Worm (Caenorhabditis elegans) whole organism, young adult: ENCODE results near the gene sbt-1.

Experiments
- C17E4.6 ChIP-seq: fragments of 200-800 bp; sonication (Bioruptor generic); IDR thresholded peaks from 2 replicates; pipeline ENCODE4 v1.3.6; 2022; ENCODE audit warnings: missing genetic modification reagents, missing genetic modification characterization, missing compliant biosample characterization
- D2030.7 ChIP-seq: fragments of 200-800 bp; sonication (Bioruptor generic); IDR thresholded peaks from 2 replicates; pipeline ENCODE4 v1.3.6; 2022; ENCODE audit warnings: missing genetic modification reagents, missing genetic modification characterization, missing compliant biosample characterization
- F33H1.4 ChIP-seq: fragments of 200-800 bp; sonication (Bioruptor generic); IDR thresholded peaks from 2 replicates; pipeline ENCODE4 v1.3.6; 2022; ENCODE audit warnings: missing genetic modification reagents, missing genetic modification characterization, missing compliant biosample characterization
- F52B5.7 ChIP-seq: sonication (generic microtip); optimal IDR thresholded peaks from 2 replicates; lab custom pipeline; 2016; ENCODE audit warnings: mild to moderate bottlenecking, missing genetic modification characterization, missing compliant biosample characterization
- F57A8.1 ChIP-seq: fragments of 200-800 bp; sonication (Bioruptor generic); optimal IDR thresholded peaks from 2 replicates; lab custom pipeline; 2018; ENCODE audit warnings: mild to moderate bottlenecking, missing genetic modification characterization, moderate library complexity, missing compliant biosample characterization
- K11D2.4 ChIP-seq: fragments of 200-800 bp; sonication (Bioruptor generic); IDR thresholded peaks from 2 replicates; pipeline ENCODE4 v1.3.6; 2022; ENCODE audit warnings: missing genetic modification reagents, missing genetic modification characterization, missing compliant biosample characterization
- T07F8.4 ChIP-seq: sonication (generic microtip); optimal IDR thresholded peaks from 2 replicates; lab custom pipeline; 2016; ENCODE audit warnings: mild to moderate bottlenecking, missing genetic modification characterization, moderate library complexity, missing compliant biosample characterization
- T26A5.8 ChIP-seq: sonication (generic microtip); optimal IDR thresholded peaks from 2 replicates; lab custom pipeline; 2016; ENCODE audit warnings: missing genetic modification characterization, missing compliant biosample characterization
- ZK185.1 ChIP-seq: sonication (generic microtip); optimal IDR thresholded peaks from 2 replicates; lab custom pipeline; 2016; ENCODE audit warnings: mild to moderate bottlenecking, missing genetic modification characterization, missing compliant biosample characterization; ENCODE audit not compliant: poor library complexity, severe bottlenecking
- aptf-2 ChIP-seq: fragments of 200-800 bp; sonication (Bioruptor generic); conservative IDR thresholded peaks from 2 replicates; pipeline ENCODE4 v1.3.6; 2022; ENCODE audit warnings: missing genetic modification reagents, missing genetic modification characterization, missing compliant biosample characterization
- attf-6 ChIP-seq: fragments of 200-800 bp; sonication (Bioruptor generic); IDR thresholded peaks from 2 replicates; pipeline ENCODE4 v1.3.6; 2022; ENCODE audit warnings: missing genetic modification reagents, missing genetic modification characterization, missing compliant biosample characterization
- ceh-100 ChIP-seq: fragments of 200-800 bp; sonication (Bioruptor generic); IDR thresholded peaks from 2 replicates; pipeline ENCODE4 v1.3.6; 2022; ENCODE audit warnings: missing genetic modification reagents, missing genetic modification characterization, missing compliant biosample characterization
- ceh-79 ChIP-seq: sonication (generic microtip); optimal IDR thresholded peaks from 2 replicates; lab custom pipeline; 2017; ENCODE audit warnings: mild to moderate bottlenecking, missing genetic modification characterization, missing compliant biosample characterization
- egl-44 ChIP-seq: fragments of 200-800 bp; sonication (Bioruptor generic); IDR thresholded peaks from 2 replicates; pipeline ENCODE4 v1.3.6; 2022; ENCODE audit warnings: missing genetic modification reagents, missing genetic modification characterization, missing compliant biosample characterization
- hmg-1.2 ChIP-seq: fragments of 200-800 bp; sonication (Bioruptor generic); IDR thresholded peaks from 2 replicates; pipeline ENCODE4 v1.3.6; 2022; ENCODE audit warnings: missing genetic modification reagents, missing genetic modification characterization, missing compliant biosample characterization
- lag-1 ChIP-seq: fragments of 200-800 bp; sonication (Bioruptor generic); IDR thresholded peaks from 2 replicates; pipeline ENCODE4 v1.3.6; 2022; ENCODE audit warnings: missing genetic modification reagents, missing genetic modification characterization, missing compliant biosample characterization
- let-526 ChIP-seq: fragments of 200-800 bp; sonication (Bioruptor generic); IDR thresholded peaks from 2 replicates; pipeline ENCODE4 v1.3.6; 2022; ENCODE audit warnings: missing genetic modification reagents, missing genetic modification characterization, missing compliant biosample characterization
- let-607 ChIP-seq, 2 experiments: fragments of 200-800 bp in 1 of 2; sonication (Bioruptor generic) in 1 of 2; sonication (generic microtip) in 1 of 2; optimal IDR thresholded peaks; 2 replicates each; lab custom pipeline; 2016 to 2018; ENCODE audit warnings: mild to moderate bottlenecking in 2 of 2, missing compliant biosample characterization in 2 of 2, missing genetic modification characterization in 2 of 2, moderate library complexity in 2 of 2, missing genotype in 1 of 2
- lin-54 ChIP-seq: fragments of 200-800 bp; sonication (Bioruptor generic); optimal IDR thresholded peaks from 2 replicates; lab custom pipeline; 2018; ENCODE audit warnings: mild to moderate bottlenecking, missing genetic modification characterization, missing compliant biosample characterization
- madf-10 ChIP-seq: sonication (generic microtip); optimal IDR thresholded peaks from 2 replicates; lab custom pipeline; 2016; ENCODE audit warnings: mild to moderate bottlenecking, missing genetic modification characterization, missing compliant biosample characterization
- mel-28 ChIP-seq: sonication (generic microtip); optimal IDR thresholded peaks from 2 replicates; lab custom pipeline; 2016; ENCODE audit warnings: borderline replicate concordance, mild to moderate bottlenecking, missing genetic modification characterization, missing compliant biosample characterization
- nfya-2 ChIP-seq: fragments of 200-800 bp; sonication (Bioruptor generic); IDR thresholded peaks from 2 replicates; pipeline ENCODE4 v1.3.6; 2022; ENCODE audit warnings: missing genetic modification reagents, missing genetic modification characterization, missing compliant biosample characterization
- nhr-179 ChIP-seq: sonication (generic microtip); optimal IDR thresholded peaks from 2 replicates; lab custom pipeline; 2016; ENCODE audit warnings: mild to moderate bottlenecking, missing genetic modification characterization, missing compliant biosample characterization
- nhr-80 ChIP-seq: sonication (generic microtip); optimal IDR thresholded peaks from 2 replicates; lab custom pipeline; 2016; ENCODE audit warnings: missing genetic modification characterization, missing compliant biosample characterization
- nhr-90 ChIP-seq: sonication (generic microtip); optimal IDR thresholded peaks from 2 replicates; lab custom pipeline; 2016; ENCODE audit warnings: missing genotype, mild to moderate bottlenecking, missing genetic modification characterization, missing compliant biosample characterization
- pha-4 ChIP-seq: fragments of 150-350 bp; sonication (generic microtip); optimal IDR thresholded peaks from 2 replicates; lab custom pipeline; 2014; ENCODE audit warnings: missing biosample characterization, missing genetic modification reagents, missing genetic modification characterization
- rec-8 ChIP-seq, 2 experiments: sonication (generic microtip); optimal IDR thresholded peaks; 2 replicates each; lab custom pipeline; 2016; ENCODE audit warnings: mild to moderate bottlenecking in 2 of 2, missing genetic modification characterization in 2 of 2, missing genetic modification reagents in 2 of 2, missing genotype in 2 of 2, missing biosample characterization in 1 of 2, missing compliant biosample characterization in 1 of 2, moderate library complexity in 1 of 2
- repo-1 ChIP-seq: sonication (generic microtip); optimal IDR thresholded peaks from 2 replicates; lab custom pipeline; 2017; ENCODE audit warnings: mild to moderate bottlenecking, missing genetic modification characterization, missing compliant biosample characterization
- snpc-1.1 ChIP-seq: sonication (generic microtip); optimal IDR thresholded peaks from 2 replicates; lab custom pipeline; 2017; ENCODE audit warnings: missing genetic modification characterization, mild to moderate bottlenecking, missing compliant biosample characterization, antibody characterized with exemption, moderate library complexity, missing genotype, missing genetic modification reagents; ENCODE audit not compliant: insufficient read depth
- snpc-1.3 ChIP-seq: sonication (generic microtip); optimal IDR thresholded peaks from 2 replicates; lab custom pipeline; 2017; ENCODE audit warnings: missing genetic modification characterization, mild to moderate bottlenecking, missing compliant biosample characterization, antibody characterized with exemption, moderate library complexity, missing genotype, missing genetic modification reagents; ENCODE audit not compliant: insufficient read depth
- snpc-3.4 ChIP-seq: sonication (generic microtip); optimal IDR thresholded peaks from 2 replicates; lab custom pipeline; 2017; ENCODE audit warnings: missing genetic modification characterization, mild to moderate bottlenecking, missing compliant biosample characterization, antibody characterized with exemption, moderate library complexity, missing genotype, missing genetic modification reagents
- snpc-4 ChIP-seq, 5 experiments: fragments of 150-350 bp in 1 of 5; sonication (generic microtip) in 4 of 5; optimal IDR thresholded peaks; 2 replicates each; lab custom pipeline; 2014 to 2018; ENCODE audit warnings: missing genetic modification characterization in 5 of 5, missing biosample characterization in 3 of 5, antibody characterized with exemption in 2 of 5, mild to moderate bottlenecking in 2 of 5, missing compliant biosample characterization in 2 of 5, missing genotype in 2 of 5, moderate library complexity in 2 of 5, missing genetic modification reagents in 1 of 5
- somi-1 ChIP-seq: fragments of 200-800 bp; sonication (Bioruptor generic); optimal IDR thresholded peaks from 2 replicates; lab custom pipeline; 2018; ENCODE audit warnings: mild to moderate bottlenecking, missing genetic modification characterization, missing compliant biosample characterization
- tbp1 ChIP-seq: fragments of 200-800 bp; sonication (Bioruptor generic); optimal IDR thresholded peaks from 2 replicates; lab custom pipeline; 2018; ENCODE audit warnings: mild to moderate bottlenecking, missing genetic modification characterization, missing compliant biosample characterization
- tlf-1 ChIP-seq: fragments of 200-800 bp; sonication (Bioruptor generic); optimal IDR thresholded peaks from 2 replicates; lab custom pipeline; 2018; ENCODE audit warnings: mild to moderate bottlenecking, missing genetic modification characterization, missing compliant biosample characterization
- ztf-28 ChIP-seq: fragments of 200-800 bp; sonication (Bioruptor generic); IDR thresholded peaks from 2 replicates; pipeline ENCODE4 v1.3.6; 2022; ENCODE audit warnings: missing genetic modification reagents, missing genetic modification characterization, missing compliant biosample characterization
- ztf-3 ChIP-seq: fragments of 200-800 bp; sonication (Bioruptor generic); optimal IDR thresholded peaks from 2 replicates; lab custom pipeline; 2018; ENCODE audit warnings: mild to moderate bottlenecking, missing genetic modification characterization, missing compliant biosample characterization
- ztf-6 ChIP-seq: fragments of 200-800 bp; sonication (Bioruptor generic); IDR thresholded peaks from 2 replicates; pipeline ENCODE4 v1.3.6; 2022; ENCODE audit warnings: missing genetic modification reagents, missing genetic modification characterization, missing compliant biosample characterization

Gene sbt-1

ce11 chrV:20814424-20814823 is 14.3 kb downstream of the sbt-1 start, which contains the start of gene Y44A6D.7:
Y44A6D.7 (plus strand) TSS chrV:20814724.
- TF ChIP-seq egl-44 (GFP tag; lab: Robert Waterston, UW), result no peak
- no peak for TF ChIP-seq repo-1 (tag; lab: Kevin White, UChicago)
- no peak for TF ChIP-seq somi-1 (GFP tag; lab: Kevin White, UChicago)
- TF ChIP-seq T07F8.4 (tag; lab: Kevin White, UChicago), result no peak
- TF ChIP-seq ztf-3 (GFP tag; lab: Kevin White, UChicago), result no peak
- TF ChIP-seq nfya-2 (GFP tag; lab: Robert Waterston, UW), result no peak
- TF ChIP-seq T26A5.8 (tag; lab: Kevin White, UChicago), result no peak
- no peak for TF ChIP-seq F52B5.7 (tag; lab: Kevin White, UChicago)
- TF ChIP-seq ZK185.1 (tag; lab: Kevin White, UChicago), result no peak
- TF ChIP-seq lag-1 (GFP tag; lab: Robert Waterston, UW), result no peak
- TF ChIP-seq C17E4.6 (GFP tag; lab: Robert Waterston, UW), result no peak
- no peak for TF ChIP-seq madf-10 (tag; lab: Kevin White, UChicago)
- no peak for TF ChIP-seq nhr-179 (tag; lab: Kevin White, UChicago)

DNA sequence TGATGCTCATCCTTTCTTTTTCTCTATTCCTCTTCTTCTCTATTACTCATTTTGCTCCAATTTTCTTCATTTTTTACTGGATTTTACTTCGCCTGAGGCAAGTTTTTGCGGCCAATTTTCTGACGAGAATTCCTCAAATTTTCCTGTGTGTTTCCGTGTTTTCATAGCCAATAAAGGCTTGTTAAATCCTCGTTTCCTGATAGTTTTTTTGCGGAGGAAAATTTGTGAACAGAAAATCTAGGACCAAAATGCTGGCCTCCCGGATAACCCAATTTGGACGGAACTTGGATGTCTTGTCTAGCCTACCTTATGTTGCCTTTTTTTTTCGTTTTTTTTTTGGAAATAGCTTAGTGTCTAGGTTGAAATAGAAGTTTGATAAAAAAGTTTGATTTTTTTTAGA is 15.0 kb downstream of the sbt-1 start:
- TF ChIP-seq attf-6 (GFP tag; lab: Robert Waterston, UW), result no peak
- no peak for TF ChIP-seq lag-1 (GFP tag; lab: Robert Waterston, UW)
- TF ChIP-seq F57A8.1 (GFP tag; lab: Kevin White, UChicago), result no peak
- TF ChIP-seq tlf-1 (GFP tag; lab: Kevin White, UChicago), result no peak
- no peak for TF ChIP-seq repo-1 (tag; lab: Kevin White, UChicago)
- TF ChIP-seq snpc-3.4 (tag; lab: Kevin White, UChicago), result no peak
- TF ChIP-seq nfya-2 (GFP tag; lab: Robert Waterston, UW), result no peak
- TF ChIP-seq rec-8 (tag; optimal IDR thresholded peaks at IDR 0.05; lab: Kevin White, UChicago), result no peak
- TF ChIP-seq nhr-90, result no peak
- TF ChIP-seq F33H1.4 (GFP tag; lab: Robert Waterston, UW), result no peak
- TF ChIP-seq pha-4, result no peak
- no peak for TF ChIP-seq lin-54 (GFP tag; lab: Kevin White, UChicago)
- no peak for TF ChIP-seq ceh-100
- TF ChIP-seq C17E4.6 (GFP tag; lab: Robert Waterston, UW), result no peak
- no peak for TF ChIP-seq mel-28 (tag; lab: Kevin White, UChicago)
- TF ChIP-seq K11D2.4 (GFP tag; lab: Robert Waterston, UW), result no peak
- TF ChIP-seq, all 124 proteins: peak for 0

- no peak for TF ChIP-seq snpc-1.3 (tag; lab: Kevin White, UChicago)
- TF ChIP-seq ceh-79 (tag; lab: Kevin White, UChicago), result no peak
- TF ChIP-seq let-526, result no peak
- TF ChIP-seq ztf-6 (GFP tag; lab: Robert Waterston, UW), result no peak
- no peak for TF ChIP-seq nhr-80 (tag; lab: Kevin White, UChicago)
- no peak for TF ChIP-seq aptf-2 (GFP tag; lab: Robert Waterston, UW)
- no peak for TF ChIP-seq madf-10 (tag; lab: Kevin White, UChicago)
- no peak for TF ChIP-seq nhr-90
- no peak for TF ChIP-seq let-607 (tag; optimal IDR thresholded peaks at IDR 0.05; lab: Kevin White, UChicago)
These were observed 21.6 kb downstream of the sbt-1 start, which contains the start of gene Y44A6D.6 for ce11 chrV:20807038-20807437. Y44A6D.6 (plus strand) TSS chrV:20807338.

- peak; percentile 78 for TF ChIP-seq hmg-1.2 (GFP tag; lab: Robert Waterston, UW)
- peak; percentile 43 for TF ChIP-seq tbp1
- peak; percentile 81 for TF ChIP-seq snpc-1.1 (tag; lab: Kevin White, UChicago)
- 0 out of 2 replicates have a peak, but pooled peaks have one; percentile 39 for TF ChIP-seq D2030.7 (GFP tag; lab: Robert Waterston, UW)
- TF ChIP-seq ztf-28 (GFP tag; lab: Robert Waterston, UW), result 0 out of 2 replicates have a peak, but pooled peaks have one; percentile 52
- peak; percentile 65 for TF ChIP-seq snpc-4 (GFP tag; optimal IDR thresholded peaks at IDR 0.05; lab: Kevin White, UChicago)
- peak; percentile 76 to 96 (median 89) for TF ChIP-seq snpc-4 (tag; optimal IDR thresholded peaks at IDR 0.05; lab: Kevin White, UChicago)
- TF ChIP-seq, all 124 proteins: peak for 6; not testable (repeated sequence) for 118
These were observed 25.2 kb downstream of the sbt-1 start for ce11 chrV:20803464-20803863.
